Fruit fly (Drosophila melanogaster) whole organism, embryonic: Measurements from ENCODE around the gene CG42716.
A peak's percentile ranks its signal among the peaks of the same experiment; 100 is the strongest.

Experiments used
- Bdp1 ChIP-seq: fragments of 200-800 bp; sonication (Bioruptor generic); optimal IDR thresholded peaks from 3 replicates; lab custom pipeline; 2016; ENCODE audit warnings: missing biosample characterization, missing genetic modification characterization
- BtbVII ChIP-seq: fragments of 200-800 bp; sonication (Bioruptor generic); optimal IDR thresholded peaks from 3 replicates; lab custom pipeline; 2017; ENCODE audit warnings: missing biosample characterization, mild to moderate bottlenecking, missing genetic modification characterization
- C15 ChIP-seq: fragments of 200-800 bp; sonication (Bioruptor generic); IDR thresholded peaks from 3 replicates; pipeline ENCODE4 v1.3.6; 2022; ENCODE audit warnings: missing biosample characterization, missing genetic modification characterization
- CG10979 ChIP-seq: fragments of 200-800 bp; sonication (Bioruptor generic); optimal IDR thresholded peaks from 2 replicates; lab custom pipeline; 2018; ENCODE audit warnings: missing biosample characterization, mild to moderate bottlenecking, missing genetic modification characterization, moderate library complexity
- CG2120 ChIP-seq: fragments of 200-800 bp; sonication (Bioruptor generic); optimal IDR thresholded peaks from 3 replicates; lab custom pipeline; 2016; ENCODE audit warnings: missing biosample characterization, missing genetic modification characterization
- CG6813 ChIP-seq: fragments of 200-800 bp; sonication (Bioruptor generic); optimal IDR thresholded peaks from 2 replicates; lab custom pipeline; 2017; ENCODE audit warnings: missing biosample characterization, missing genetic modification characterization, mild to moderate bottlenecking, moderate library complexity, missing genetic modification reagents
- CG9727 ChIP-seq: fragments of 200-800 bp; sonication (Bioruptor generic); optimal IDR thresholded peaks from 3 replicates; lab custom pipeline; 2017; ENCODE audit warnings: missing biosample characterization, mild to moderate bottlenecking, missing genetic modification characterization
- CoRest ChIP-seq: fragments of 200-800 bp; sonication (Bioruptor generic); optimal IDR thresholded peaks from 3 replicates; lab custom pipeline; 2018; ENCODE audit warnings: missing biosample characterization, mild to moderate bottlenecking, missing genetic modification characterization, moderate library complexity
- D19B ChIP-seq: fragments of 200-800 bp; sonication (Bioruptor generic); optimal IDR thresholded peaks from 2 replicates; lab custom pipeline; 2017; ENCODE audit warnings: missing biosample characterization, mild to moderate bottlenecking, missing genetic modification characterization
- E2f1 ChIP-seq: fragments of 200-800 bp; sonication (Bioruptor generic); IDR thresholded peaks from 2 replicates; pipeline ENCODE4 v1.3.6; 2022; ENCODE audit warnings: missing biosample characterization, missing genetic modification characterization
- ERR ChIP-seq: fragments of 200-800 bp; sonication (Bioruptor generic); optimal IDR thresholded peaks from 2 replicates; lab custom pipeline; 2016; ENCODE audit warnings: missing biosample characterization, missing genetic modification characterization
- Fer3 ChIP-seq: fragments of 200-800 bp; sonication (Bioruptor generic); optimal IDR thresholded peaks from 2 replicates; lab custom pipeline; 2018; ENCODE audit warnings: missing biosample characterization, mild to moderate bottlenecking, missing genetic modification characterization, moderate library complexity
- Hand ChIP-seq: fragments of 200-800 bp; sonication (Bioruptor generic); optimal IDR thresholded peaks from 2 replicates; lab custom pipeline; 2017; ENCODE audit warnings: mild to moderate bottlenecking, missing biosample characterization, missing genetic modification reagents, missing genetic modification characterization
- Sin3A ChIP-seq: fragments of >200 bp; optimal IDR thresholded peaks from 2 replicates; lab custom pipeline; 2018
- Six4 ChIP-seq: fragments of 200-800 bp; sonication (Bioruptor generic); optimal IDR thresholded peaks from 2 replicates; lab custom pipeline; 2016; ENCODE audit warnings: missing biosample characterization, missing genetic modification characterization
- Xbp1 ChIP-seq: fragments of 200-800 bp; sonication (Bioruptor generic); optimal IDR thresholded peaks from 3 replicates; lab custom pipeline; 2016; ENCODE audit warnings: missing biosample characterization, mild to moderate bottlenecking, missing genetic modification characterization
- gsb ChIP-seq: fragments of 200-800 bp; sonication (Bioruptor generic); IDR thresholded peaks from 2 replicates; pipeline ENCODE4 v1.3.6; 2022; ENCODE audit warnings: missing biosample characterization, missing genetic modification characterization
- kay ChIP-seq: fragments of 200-800 bp; sonication (Bioruptor generic); optimal IDR thresholded peaks from 2 replicates; lab custom pipeline; 2016; ENCODE audit warnings: missing biosample characterization, missing genetic modification characterization
- luna ChIP-seq: fragments of 200-800 bp; sonication (Bioruptor generic); optimal IDR thresholded peaks from 2 replicates; lab custom pipeline; 2016; ENCODE audit warnings: missing biosample characterization, missing genetic modification characterization
- pnt ChIP-seq: fragments of 200-800 bp; sonication (Bioruptor generic); optimal IDR thresholded peaks from 3 replicates; lab custom pipeline; 2016; ENCODE audit warnings: missing biosample characterization, missing genetic modification characterization
- sd ChIP-seq: fragments of 200-800 bp; sonication (Bioruptor generic); optimal IDR thresholded peaks from 3 replicates; lab custom pipeline; 2018; ENCODE audit warnings: missing biosample characterization, mild to moderate bottlenecking, missing genetic modification characterization, moderate library complexity
- sens-2 ChIP-seq: fragments of 200-800 bp; sonication (Bioruptor generic); IDR thresholded peaks from 2 replicates; pipeline ENCODE4 v1.3.6; 2022; ENCODE audit warnings: missing biosample characterization, missing genetic modification characterization
- stc ChIP-seq: fragments of 200-800 bp; sonication (Bioruptor generic); IDR thresholded peaks from 2 replicates; pipeline ENCODE4 v1.3.6; 2022; ENCODE audit warnings: missing biosample characterization, missing genetic modification characterization
- unc-4 ChIP-seq: fragments of 200-800 bp; sonication (Bioruptor generic); IDR thresholded peaks from 2 replicates; pipeline ENCODE4 v1.3.6; 2022; ENCODE audit warnings: missing biosample characterization, missing genetic modification characterization; ENCODE audit not compliant: partially characterized antibody

The CG42716 gene

DNA sequence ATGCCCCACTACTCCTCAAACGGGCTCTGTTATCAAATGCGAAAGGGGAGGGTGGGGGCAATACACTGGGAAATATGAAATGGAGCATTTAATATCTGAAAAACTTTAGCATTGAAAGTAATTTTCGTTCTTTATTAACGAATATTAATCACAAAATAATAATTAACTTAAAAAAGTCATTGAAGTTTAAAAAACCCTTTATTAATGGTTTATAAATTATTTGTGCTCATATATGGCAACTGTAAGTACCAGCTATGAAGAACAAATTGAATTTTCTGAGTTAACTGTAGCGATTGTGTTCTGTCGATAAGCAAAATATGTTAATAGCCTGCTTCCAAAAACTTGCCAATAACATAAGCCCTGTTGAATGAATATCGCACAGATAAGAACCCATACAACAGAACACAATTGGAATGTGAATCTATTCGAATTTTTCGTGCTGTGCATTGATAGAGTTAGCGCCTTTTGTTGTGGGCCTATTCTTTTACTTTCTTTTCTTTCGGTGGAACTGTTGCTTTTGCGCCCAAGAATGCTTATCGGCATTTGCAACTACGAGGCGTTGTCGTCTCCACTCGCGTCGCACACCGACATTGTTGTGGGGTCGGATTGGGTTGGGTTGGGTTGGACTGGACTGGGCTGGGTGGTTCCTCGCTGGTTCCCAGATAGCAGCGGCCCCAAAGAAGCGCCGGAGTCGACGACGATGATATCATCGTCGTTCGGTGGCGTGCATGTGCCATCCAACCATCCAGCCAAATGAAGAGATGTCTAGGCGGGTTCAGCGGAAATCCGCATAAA lies 27.4 kb downstream of the CG42716 start (continued):
- peak; percentile 76 for TF ChIP-seq sd (tag; lab: Kevin White, UChicago)
- TF ChIP-seq kay (GFP tag; lab: Kevin White, UChicago): peak; percentile 46
- peak; percentile 47 for TF ChIP-seq CG2120 (GFP tag; lab: Kevin White, UChicago)
- TF ChIP-seq gsb (GFP tag; lab: Robert Waterston, UW): 0 out of 2 replicates have a peak, but pooled peaks have one; percentile 24
- TF ChIP-seq Bdp1: no peak
- TF ChIP-seq Sin3A (lab: Kevin White, UChicago): no peak
- no peak for TF ChIP-seq D19B (GFP tag; lab: Kevin White, UChicago)
- TF ChIP-seq pnt (GFP tag; lab: Kevin White, UChicago): peak; percentile 16
- TF ChIP-seq ERR (GFP tag; lab: Kevin White, UChicago): no peak

DNA sequence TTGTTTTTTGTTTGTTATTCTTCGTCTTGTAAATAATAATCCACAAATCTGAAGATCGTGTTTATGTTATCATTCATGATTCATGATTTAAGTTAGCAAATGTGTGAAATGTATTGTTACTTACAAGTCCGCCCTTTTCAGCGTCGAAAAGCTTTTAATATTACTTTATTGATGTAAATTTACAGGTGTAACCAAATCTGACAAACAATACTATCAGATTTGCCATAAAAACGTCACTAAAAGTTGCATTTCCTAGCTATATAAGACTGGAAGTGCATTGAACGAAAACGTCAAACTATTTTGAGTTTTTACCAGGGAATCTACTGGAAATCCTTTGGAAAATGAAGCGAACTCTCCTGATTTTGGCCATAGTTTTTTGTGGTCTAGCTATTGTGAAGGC lies 48.7 kb downstream of the CG42716 start, which contains the start of gene CG33258:
CG33258 (plus strand) TSS at position 301 of the 400 bp plus-strand sequence.
- TF ChIP-seq unc-4 (GFP tag; lab: Robert Waterston, UW): no peak

DNA sequence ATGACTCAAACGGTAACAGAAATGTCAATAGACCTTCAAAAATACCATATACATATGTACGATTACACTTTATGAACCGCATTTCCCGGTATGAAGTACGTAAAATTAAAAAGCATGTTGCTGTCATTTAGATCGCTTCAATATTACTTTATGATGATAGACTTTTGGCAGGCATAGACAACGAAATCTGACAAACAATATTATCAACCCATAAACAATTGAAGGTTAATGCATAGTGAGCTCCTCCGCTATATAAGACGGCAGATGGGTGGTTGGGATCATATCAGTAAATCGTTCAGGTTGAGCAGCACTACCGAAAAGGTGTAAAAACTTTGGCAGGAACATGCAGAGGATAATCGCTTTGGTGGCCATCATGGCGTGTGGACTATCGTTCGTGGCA lies 50.1 kb downstream of the CG42716 start, which contains the start of gene CG13075:
CG13075 (plus strand) TSS at position 301 of the 400 bp plus-strand sequence.
- TF ChIP-seq sens-2 (GFP tag; lab: Robert Waterston, UW): no peak
- TF ChIP-seq CoRest (tag; lab: Kevin White, UChicago): no peak
- TF ChIP-seq Xbp1 (GFP tag; lab: Kevin White, UChicago): no peak
- TF ChIP-seq BtbVII (GFP tag; lab: Kevin White, UChicago): no peak
- no peak for TF ChIP-seq Hand (GFP tag; lab: Kevin White, UChicago)
- no peak for TF ChIP-seq Bdp1
- no peak for TF ChIP-seq stc
- TF ChIP-seq E2f1 (GFP tag; lab: Robert Waterston, UW): no peak
- TF ChIP-seq CG6813 (GFP tag; lab: Kevin White, UChicago): no peak
- no peak for TF ChIP-seq luna
- no peak for TF ChIP-seq CG9727 (GFP tag; lab: Kevin White, UChicago)
- TF ChIP-seq Fer3 (tag; lab: Kevin White, UChicago): no peak
- no peak for TF ChIP-seq Six4 (GFP tag; lab: Kevin White, UChicago)
- TF ChIP-seq CG10979 (tag; lab: Kevin White, UChicago): no peak
- no peak for TF ChIP-seq C15 (GFP tag; lab: Robert Waterston, UW)
